Worm (Caenorhabditis elegans) whole organism, young adult: ENCODE data around the gene T04A6.1.

Source experiments
- B0261.1 ChIP-seq: sonication (generic microtip); optimal IDR thresholded peaks from 2 replicates; lab custom pipeline; 2016; ENCODE audit warnings: mild to moderate bottlenecking, missing genetic modification characterization, moderate library complexity, missing compliant biosample characterization
- C06A6.2 ChIP-seq: fragments of 200-800 bp; sonication (Bioruptor generic); conservative IDR thresholded peaks from 2 replicates; pipeline ENCODE4 v1.3.6; 2022; ENCODE audit warnings: missing genetic modification characterization, missing compliant biosample characterization
- F10E7.11 ChIP-seq: sonication (generic microtip); optimal IDR thresholded peaks from 2 replicates; lab custom pipeline; 2017; ENCODE audit warnings: mild to moderate bottlenecking, missing genetic modification characterization, moderate library complexity, missing compliant biosample characterization
- F22D6.2 ChIP-seq: sonication (generic microtip); optimal IDR thresholded peaks from 2 replicates; lab custom pipeline; 2016; ENCODE audit warnings: mild to moderate bottlenecking, missing genetic modification characterization, missing compliant biosample characterization
- F33H1.4 ChIP-seq: fragments of 200-800 bp; sonication (Bioruptor generic); IDR thresholded peaks from 2 replicates; pipeline ENCODE4 v1.3.6; 2022; ENCODE audit warnings: missing genetic modification reagents, missing genetic modification characterization, missing compliant biosample characterization
- F39B2.1 ChIP-seq: fragments of 200-800 bp; sonication (Bioruptor generic); IDR thresholded peaks from 2 replicates; pipeline ENCODE4 v1.3.6; 2022; ENCODE audit warnings: missing genetic modification reagents, missing genetic modification characterization, missing compliant biosample characterization
- K11D2.4 ChIP-seq: fragments of 200-800 bp; sonication (Bioruptor generic); IDR thresholded peaks from 2 replicates; pipeline ENCODE4 v1.3.6; 2022; ENCODE audit warnings: missing genetic modification reagents, missing genetic modification characterization, missing compliant biosample characterization
- K12H6.12 ChIP-seq: fragments of 200-800 bp; sonication (Bioruptor generic); optimal IDR thresholded peaks from 2 replicates; lab custom pipeline; 2018; ENCODE audit warnings: mild to moderate bottlenecking, missing genetic modification characterization, missing compliant biosample characterization
- T26A5.8 ChIP-seq: sonication (generic microtip); optimal IDR thresholded peaks from 2 replicates; lab custom pipeline; 2016; ENCODE audit warnings: missing genetic modification characterization, missing compliant biosample characterization
- Y53G8AR.9 ChIP-seq: fragments of 200-800 bp; sonication (Bioruptor generic); conservative IDR thresholded peaks from 2 replicates; pipeline ENCODE4 v1.3.6; 2022; ENCODE audit warnings: missing genetic modification reagents, missing genetic modification characterization, missing compliant biosample characterization
- akir-1 ChIP-seq: fragments of 200-800 bp; sonication (Bioruptor generic); optimal IDR thresholded peaks from 2 replicates; lab custom pipeline; 2018; ENCODE audit warnings: mild to moderate bottlenecking, missing genetic modification characterization, moderate library complexity, missing compliant biosample characterization
- attf-6 ChIP-seq: fragments of 200-800 bp; sonication (Bioruptor generic); IDR thresholded peaks from 2 replicates; pipeline ENCODE4 v1.3.6; 2022; ENCODE audit warnings: missing genetic modification reagents, missing genetic modification characterization, missing compliant biosample characterization
- ccch-3 ChIP-seq: fragments of 200-800 bp; sonication (Bioruptor generic); optimal IDR thresholded peaks from 2 replicates; lab custom pipeline; 2018; ENCODE audit warnings: mild to moderate bottlenecking, missing genetic modification characterization, missing compliant biosample characterization
- cebp-1 ChIP-seq, 2 experiments: fragments of 200-800 bp in 1 of 2; sonication (Bioruptor generic) in 1 of 2; sonication (generic microtip) in 1 of 2; IDR thresholded peaks in 1 of 2; optimal IDR thresholded peaks in 1 of 2; 2 replicates each; pipeline versions ENCODE4 v1.3.6 to Lab custom; 2017 to 2022; ENCODE audit warnings: missing compliant biosample characterization in 2 of 2, missing genetic modification characterization in 2 of 2, mild to moderate bottlenecking in 1 of 2, missing genetic modification reagents in 1 of 2, moderate library complexity in 1 of 2
- ceh-58 ChIP-seq: fragments of 200-800 bp; sonication (Bioruptor generic); IDR thresholded peaks from 2 replicates; pipeline ENCODE4 v1.3.6; 2022; ENCODE audit warnings: missing genetic modification characterization, missing compliant biosample characterization
- die-1 ChIP-seq: sonication (generic microtip); optimal IDR thresholded peaks from 2 replicates; lab custom pipeline; 2016; ENCODE audit warnings: missing genotype, mild to moderate bottlenecking, missing genetic modification characterization, missing compliant biosample characterization
- dox-1 ChIP-seq: fragments of 200-800 bp; sonication (Bioruptor generic); IDR thresholded peaks from 2 replicates; pipeline ENCODE4 v1.3.6; 2022; ENCODE audit warnings: missing genetic modification reagents, missing genetic modification characterization, missing compliant biosample characterization
- egl-44 ChIP-seq: fragments of 200-800 bp; sonication (Bioruptor generic); IDR thresholded peaks from 2 replicates; pipeline ENCODE4 v1.3.6; 2022; ENCODE audit warnings: missing genetic modification reagents, missing genetic modification characterization, missing compliant biosample characterization
- egrh-3 ChIP-seq: fragments of 200-800 bp; sonication (Bioruptor generic); IDR thresholded peaks from 2 replicates; pipeline ENCODE4 v1.3.6; 2022; ENCODE audit warnings: missing genetic modification reagents, missing genetic modification characterization, missing compliant biosample characterization
- ets-4 ChIP-seq: fragments of 200-800 bp; sonication (Bioruptor generic); optimal IDR thresholded peaks from 2 replicates; lab custom pipeline; 2018; ENCODE audit warnings: mild to moderate bottlenecking, missing genetic modification characterization, missing compliant biosample characterization
- fkh-3 ChIP-seq: sonication (generic microtip); optimal IDR thresholded peaks from 2 replicates; lab custom pipeline; 2016; ENCODE audit warnings: mild to moderate bottlenecking, missing genetic modification characterization, missing compliant biosample characterization
- gei-17 ChIP-seq: fragments of 200-800 bp; sonication (Bioruptor generic); optimal IDR thresholded peaks from 2 replicates; lab custom pipeline; 2018; ENCODE audit warnings: mild to moderate bottlenecking, missing genetic modification characterization, missing compliant biosample characterization
- hmg-1.2 ChIP-seq: fragments of 200-800 bp; sonication (Bioruptor generic); IDR thresholded peaks from 2 replicates; pipeline ENCODE4 v1.3.6; 2022; ENCODE audit warnings: missing genetic modification reagents, missing genetic modification characterization, missing compliant biosample characterization
- lin-35 ChIP-seq, 3 experiments: fragments of 150-350 bp in 2 of 3; sonication (generic microtip) in 1 of 3; optimal IDR thresholded peaks; 2 replicates each; lab custom pipeline; 2014 to 2018; ENCODE audit warnings: missing biosample characterization in 3 of 3, missing genetic modification characterization in 3 of 3, missing genetic modification reagents in 3 of 3
- lin-40 ChIP-seq: sonication (generic microtip); optimal IDR thresholded peaks from 2 replicates; lab custom pipeline; 2016; ENCODE audit warnings: missing genetic modification characterization, mild to moderate bottlenecking, missing compliant biosample characterization, missing genotype, missing genetic modification reagents
- lsy-27 ChIP-seq: sonication (generic microtip); optimal IDR thresholded peaks from 2 replicates; lab custom pipeline; 2017; ENCODE audit warnings: missing genetic modification characterization, mild to moderate bottlenecking, missing compliant biosample characterization, antibody characterized with exemption, missing genotype, borderline replicate concordance; ENCODE audit not compliant: insufficient read depth
- madf-8 ChIP-seq: fragments of 200-800 bp; sonication (Bioruptor generic); conservative IDR thresholded peaks from 2 replicates; pipeline ENCODE4 v1.3.6; 2022; ENCODE audit warnings: missing genetic modification reagents, missing genetic modification characterization, missing compliant biosample characterization
- nfya-1 ChIP-seq: sonication (generic microtip); optimal IDR thresholded peaks from 2 replicates; lab custom pipeline; 2017; ENCODE audit warnings: antibody characterized with exemption, missing compliant biosample characterization, missing genetic modification characterization, borderline replicate concordance; ENCODE audit not compliant: insufficient read depth
- nhr-80 ChIP-seq: sonication (generic microtip); optimal IDR thresholded peaks from 2 replicates; lab custom pipeline; 2016; ENCODE audit warnings: missing genetic modification characterization, missing compliant biosample characterization
- snpc-3.4 ChIP-seq: sonication (generic microtip); optimal IDR thresholded peaks from 2 replicates; lab custom pipeline; 2017; ENCODE audit warnings: missing genetic modification characterization, mild to moderate bottlenecking, missing compliant biosample characterization, antibody characterized with exemption, moderate library complexity, missing genotype, missing genetic modification reagents
- snpc-4 ChIP-seq, 5 experiments: fragments of 150-350 bp in 1 of 5; sonication (generic microtip) in 4 of 5; optimal IDR thresholded peaks; 2 replicates each; lab custom pipeline; 2014 to 2018; ENCODE audit warnings: missing genetic modification characterization in 5 of 5, missing biosample characterization in 3 of 5, antibody characterized with exemption in 2 of 5, mild to moderate bottlenecking in 2 of 5, missing compliant biosample characterization in 2 of 5, missing genotype in 2 of 5, moderate library complexity in 2 of 5, missing genetic modification reagents in 1 of 5
- somi-1 ChIP-seq: fragments of 200-800 bp; sonication (Bioruptor generic); optimal IDR thresholded peaks from 2 replicates; lab custom pipeline; 2018; ENCODE audit warnings: mild to moderate bottlenecking, missing genetic modification characterization, missing compliant biosample characterization
- sptf-2 ChIP-seq: fragments of 200-800 bp; sonication (Bioruptor generic); optimal IDR thresholded peaks from 2 replicates; lab custom pipeline; 2018; ENCODE audit warnings: mild to moderate bottlenecking, missing genetic modification characterization, missing compliant biosample characterization
- tbx-9 ChIP-seq: sonication (generic microtip); optimal IDR thresholded peaks from 2 replicates; lab custom pipeline; 2016; ENCODE audit warnings: borderline replicate concordance, missing genetic modification characterization, inconsistent platforms, missing compliant biosample characterization
- unc-130 ChIP-seq: sonication (generic microtip); optimal IDR thresholded peaks from 2 replicates; lab custom pipeline; 2016; ENCODE audit warnings: missing genetic modification reagents, missing genetic modification characterization, missing compliant biosample characterization
- zfh-2 ChIP-seq: fragments of 200-800 bp; sonication (Bioruptor generic); conservative IDR thresholded peaks from 2 replicates; pipeline ENCODE4 v1.3.6; 2022; ENCODE audit warnings: missing genetic modification reagents, missing genetic modification characterization, missing compliant biosample characterization
- zim-3 ChIP-seq: sonication (generic microtip); optimal IDR thresholded peaks from 2 replicates; lab custom pipeline; 2017; ENCODE audit warnings: mild to moderate bottlenecking, missing genetic modification characterization, moderate library complexity, missing compliant biosample characterization
- ztf-3 ChIP-seq: fragments of 200-800 bp; sonication (Bioruptor generic); optimal IDR thresholded peaks from 2 replicates; lab custom pipeline; 2018; ENCODE audit warnings: mild to moderate bottlenecking, missing genetic modification characterization, missing compliant biosample characterization

T04A6.1 gene

ce11 chrIII:7572781-7573400, 43.4 kb upstream of the T04A6.1 start, which contains the start of the genes rpl-9 and lpd-7 (continued):
- no peak for TF ChIP-seq cebp-1 (GFP tag; IDR thresholded peaks at IDR 0.05; lab: Robert Waterston, UW)
- TF ChIP-seq cebp-1 (tag; optimal IDR thresholded peaks at IDR 0.05; lab: Kevin White, UChicago): peak; percentile 72
- TF ChIP-seq gei-17: no peak
- TF ChIP-seq attf-6 (GFP tag; lab: Robert Waterston, UW): no peak
- TF ChIP-seq fkh-3 (tag; lab: Kevin White, UChicago): no peak
- no peak for TF ChIP-seq zim-3 (tag; lab: Kevin White, UChicago)
- TF ChIP-seq T26A5.8 (tag; lab: Kevin White, UChicago): no peak
- no peak for TF ChIP-seq snpc-4 (GFP tag; optimal IDR thresholded peaks at IDR 0.05; lab: Kevin White, UChicago)
- TF ChIP-seq snpc-4 (tag; optimal IDR thresholded peaks at IDR 0.05; lab: Kevin White, UChicago): peak in 2 of 4 experiments; percentile 27 to 75
- no peak for TF ChIP-seq ccch-3
- TF ChIP-seq unc-130: no peak
- no peak for TF ChIP-seq lsy-27

- TF ChIP-seq cebp-1 (GFP tag; IDR thresholded peaks at IDR 0.05; lab: Robert Waterston, UW) (no peak), cebp-1 (tag; optimal IDR thresholded peaks at IDR 0.05; lab: Kevin White, UChicago) (peak; percentile 55), lsy-27 (no peak)
- TF ChIP-seq, all 124 proteins: peak for 1
Measured at ce11 chrIII:7579324-7579723, 37.0 kb upstream of the T04A6.1 start, which contains the start of gene mfsd-6. TSS of gene mfsd-6 (minus strand) at chrIII:7579411.

- TF ChIP-seq lin-35 (GFP tag; optimal IDR thresholded peaks at IDR 0.05; lab: Kevin White, UChicago) (peak in 1 of 3 experiments; percentile 12), K12H6.12 (tag; lab: Kevin White, UChicago) (peak; percentile 6), cebp-1 (GFP tag; IDR thresholded peaks at IDR 0.05; lab: Robert Waterston, UW) (no peak), cebp-1 (tag; optimal IDR thresholded peaks at IDR 0.05; lab: Kevin White, UChicago) (peak; percentile 11), F10E7.11 (no peak), B0261.1 (no peak), somi-1 (no peak), zfh-2 (GFP tag; lab: Robert Waterston, UW) (no peak), tbx-9 (no peak), egrh-3 (GFP tag; lab: Robert Waterston, UW) (no peak)
Measured at ce11 chrIII:7580586-7580985, 35.7 kb upstream of the T04A6.1 start.

- TF ChIP-seq ztf-3 (no peak), F39B2.1 (GFP tag; lab: Robert Waterston, UW) (no peak), lin-40 (no peak), ceh-58 (GFP tag; lab: Robert Waterston, UW) (no peak), dox-1 (GFP tag; lab: Robert Waterston, UW) (no peak)
Measured at ce11 chrIII:7582885-7583284, 33.4 kb upstream of the T04A6.1 start, which contains the start of gene R13A5.10. TSS of gene R13A5.10 (minus strand) at chrIII:7582985.

- peak; percentile 48 for TF ChIP-seq madf-8 (GFP tag; lab: Robert Waterston, UW)
- TF ChIP-seq F39B2.1 (GFP tag; lab: Robert Waterston, UW): no peak
- TF ChIP-seq C06A6.2: no peak
- TF ChIP-seq attf-6 (GFP tag; lab: Robert Waterston, UW): no peak
- TF ChIP-seq F22D6.2 (tag; lab: Kevin White, UChicago): no peak
- peak; percentile 45; the same call in 1 of the 2 replicates for TF ChIP-seq F33H1.4
- TF ChIP-seq egl-44: no peak
- TF ChIP-seq K12H6.12 (tag; lab: Kevin White, UChicago): no peak
- TF ChIP-seq die-1: no peak
- TF ChIP-seq lin-40: no peak
- no peak for TF ChIP-seq B0261.1
- no peak for TF ChIP-seq nfya-1 (tag; lab: Kevin White, UChicago)
- TF ChIP-seq ets-4 (GFP tag; lab: Kevin White, UChicago): no peak
- TF ChIP-seq snpc-3.4 (tag; lab: Kevin White, UChicago): peak; percentile 15
- TF ChIP-seq Y53G8AR.9 (GFP tag; lab: Robert Waterston, UW): no peak
- no peak for TF ChIP-seq sptf-2 (GFP tag; lab: Kevin White, UChicago)
- TF ChIP-seq akir-1 (GFP tag; lab: Kevin White, UChicago): no peak
- TF ChIP-seq K11D2.4 (GFP tag; lab: Robert Waterston, UW): no peak
- peak; percentile 47 for TF ChIP-seq nhr-80
- TF ChIP-seq hmg-1.2 (GFP tag; lab: Robert Waterston, UW): no peak; the same call in 1 of the 2 replicates
Measured at ce11 chrIII:7584131-7584646, 32.1 kb upstream of the T04A6.1 start, which contains the start of gene cup-5. TSS of gene cup-5 (plus strand) at chrIII:7584181.
